Fruit fly (Drosophila melanogaster): ENCODE results near the gene beta-Spec.

The beta-Spec gene

DNA sequence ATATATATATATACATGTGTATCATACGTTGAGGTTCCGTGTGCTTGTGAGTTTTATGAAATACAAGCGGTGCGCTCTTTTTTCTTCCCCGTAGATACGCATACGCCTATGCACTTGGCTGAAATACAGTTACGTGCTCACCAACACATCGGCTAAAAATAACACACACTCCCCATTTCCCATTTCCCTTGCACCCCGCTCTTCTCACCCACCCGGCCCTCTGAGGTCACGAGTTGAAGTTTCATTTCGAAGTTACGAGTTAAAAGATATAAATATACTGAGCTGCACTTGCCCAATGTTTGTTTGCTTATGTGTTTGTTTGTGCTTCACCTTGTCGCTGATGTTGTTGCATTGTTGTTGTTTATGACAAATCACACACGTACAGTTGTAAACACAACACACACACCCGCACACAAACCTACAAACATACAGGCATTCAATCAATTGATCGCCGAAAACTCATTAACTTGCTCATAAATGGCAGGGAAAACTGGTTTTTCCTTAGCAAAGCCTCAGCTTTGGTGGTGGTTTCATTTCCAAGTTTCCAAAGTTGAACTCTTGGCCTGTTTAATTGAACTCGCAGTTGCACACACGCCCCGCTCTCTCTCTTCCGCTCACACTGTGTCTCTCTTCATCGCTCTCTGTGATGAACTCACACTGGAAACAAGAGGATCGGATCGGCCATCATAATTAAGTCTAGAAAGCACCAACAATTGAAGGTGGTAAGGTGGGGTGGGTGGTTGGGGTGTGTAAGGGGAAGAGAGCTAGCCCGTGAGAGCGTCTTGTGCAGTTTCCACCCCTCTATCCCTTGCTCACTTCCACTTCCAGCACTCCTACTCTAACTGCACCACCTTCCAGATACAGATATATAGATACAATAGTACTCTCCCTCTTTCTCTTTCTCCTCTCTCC lies 1.3 kb downstream of the beta-Spec start (continued):
- TF ChIP-seq sna (GFP tag; IDR thresholded peaks at IDR 0.05; ENCODE audit: partially characterized antibody) (0 out of 2 replicates have a peak, but pooled peaks have one; percentile 35), Ada2b (GFP tag; IDR thresholded peaks at IDR 0.05) (no peak), CG15073 (GFP tag; optimal IDR thresholded peaks at IDR 0.05) (no peak), CHES-1-like (GFP tag; optimal IDR thresholded peaks at IDR 0.05) (peak; percentile 22), Abd-B (GFP tag; optimal IDR thresholded peaks at IDR 0.05) (no peak), tna (GFP tag; IDR thresholded peaks at IDR 0.05; ENCODE audit: partially characterized antibody) (no peak), CG12155 (GFP tag; optimal IDR thresholded peaks at IDR 0.05) (no peak), Tbp (GFP tag; optimal IDR thresholded peaks at IDR 0.05) (no peak), ftz-f1 (GFP tag; optimal IDR thresholded peaks at IDR 0.05) (no peak), zfh2 (GFP tag; optimal IDR thresholded peaks at IDR 0.05) (no peak), Spps (tag; optimal IDR thresholded peaks at IDR 0.05) (no peak), CG1529 (GFP tag; optimal IDR thresholded peaks at IDR 0.05) (no peak), caup (GFP tag; optimal IDR thresholded peaks at IDR 0.05; ENCODE audit: severe bottlenecking) (no peak), CG1602 (GFP tag; optimal IDR thresholded peaks at IDR 0.05) (no peak), CG7372 (GFP tag; IDR thresholded peaks at IDR 0.05) (no peak), so (GFP tag; IDR thresholded peaks at IDR 0.05) (0 out of 3 replicates have a peak, but pooled peaks have one; percentile 32), tgo (GFP tag; IDR thresholded peaks at IDR 0.05) (no peak), eve (GFP tag; optimal IDR thresholded peaks at IDR 0.05) (no peak), H15 (GFP tag; IDR thresholded peaks at IDR 0.05) (no peak), Atf6 (GFP tag; IDR thresholded peaks at IDR 0.05) (no peak), CG30431 (GFP tag; optimal IDR thresholded peaks at IDR 0.05) (no peak), Doc3 (GFP tag; IDR thresholded peaks at IDR 0.05; ENCODE audit: partially characterized antibody) (no peak), pita (GFP tag; optimal IDR thresholded peaks at IDR 0.05) (no peak), CG15011 (GFP tag; optimal IDR thresholded peaks at IDR 0.05) (no peak), Ssrp (tag; optimal IDR thresholded peaks at IDR 0.05) (no peak), CG4360 (GFP tag; IDR thresholded peaks at IDR 0.05) (peak; percentile 69), z (GFP tag; IDR thresholded peaks at IDR 0.05) (0 out of 3 replicates have a peak, but pooled peaks have one; percentile 8), lab (GFP tag; optimal IDR thresholded peaks at IDR 0.05) (peak; percentile 34), ato (GFP tag; IDR thresholded peaks at IDR 0.05; ENCODE audit: partially characterized antibody) (no peak), cas (GFP tag; IDR thresholded peaks at IDR 0.05) (no peak), Dip2 (GFP tag; IDR thresholded peaks at IDR 0.05) (no peak), NC2β (GFP tag; optimal IDR thresholded peaks at IDR 0.05) (no peak), CG3163 (GFP tag; optimal IDR thresholded peaks at IDR 0.05) (peak; percentile 19), dpn (GFP tag; optimal IDR thresholded peaks at IDR 0.05) (no peak), CG12299 (tag; optimal IDR thresholded peaks at IDR 0.05) (no peak), Hr39 (optimal IDR thresholded peaks at IDR 0.05) (no peak), kah (GFP tag; optimal IDR thresholded peaks at IDR 0.05) (no peak), Six4 (GFP tag; optimal IDR thresholded peaks at IDR 0.05) (no peak), da (GFP tag; optimal IDR thresholded peaks at IDR 0.05) (no peak), CG5180 (GFP tag; optimal IDR thresholded peaks at IDR 0.05) (no peak), dan (GFP tag; IDR thresholded peaks at IDR 0.05) (no peak), Dref (GFP tag; IDR thresholded peaks at IDR 0.05) (no peak), lmd (GFP tag; IDR thresholded peaks at IDR 0.05) (no peak), HLH3B (GFP tag; IDR thresholded peaks at IDR 0.05) (no peak), Dll (GFP tag; IDR thresholded peaks at IDR 0.05; ENCODE audit: partially characterized antibody) (no peak), onecut (GFP tag; IDR thresholded peaks at IDR 0.05) (0 out of 2 replicates have a peak, but pooled peaks have one; percentile 5), cad (GFP tag; optimal IDR thresholded peaks at IDR 0.05) (no peak), rib (GFP tag; IDR thresholded peaks at IDR 0.05) (no peak), bab2 (GFP tag; optimal IDR thresholded peaks at IDR 0.05) (no peak), repo (GFP tag; optimal IDR thresholded peaks at IDR 0.05) (no peak)
